Fruit fly (Drosophila melanogaster): ENCODE data around the gene pan.

dm6 chr4:68184-68948 is 760 bp upstream of the pan start:
- TF ChIP-seq foxo (GFP tag; optimal IDR thresholded peaks at IDR 0.05) (no peak), Dfd (GFP tag; optimal IDR thresholded peaks at IDR 0.05) (no peak), brk (GFP tag; optimal IDR thresholded peaks at IDR 0.05) (no peak), Abd-B (GFP tag; optimal IDR thresholded peaks at IDR 0.05) (no peak), Jra (GFP tag; optimal IDR thresholded peaks at IDR 0.05) (no peak), pan (optimal IDR thresholded peaks at IDR 0.05) (no peak), sage (GFP tag; optimal IDR thresholded peaks at IDR 0.05) (no peak), fru (GFP tag; optimal IDR thresholded peaks at IDR 0.05) (no peak), CG32264 (GFP tag; optimal IDR thresholded peaks at IDR 0.05) (no peak), HLH106 (tag; optimal IDR thresholded peaks at IDR 0.05) (no peak)

Data from whole organism, wandering third instar larva.